Worm (Caenorhabditis elegans): ENCODE measurements around the gene abts-3.

DNA sequence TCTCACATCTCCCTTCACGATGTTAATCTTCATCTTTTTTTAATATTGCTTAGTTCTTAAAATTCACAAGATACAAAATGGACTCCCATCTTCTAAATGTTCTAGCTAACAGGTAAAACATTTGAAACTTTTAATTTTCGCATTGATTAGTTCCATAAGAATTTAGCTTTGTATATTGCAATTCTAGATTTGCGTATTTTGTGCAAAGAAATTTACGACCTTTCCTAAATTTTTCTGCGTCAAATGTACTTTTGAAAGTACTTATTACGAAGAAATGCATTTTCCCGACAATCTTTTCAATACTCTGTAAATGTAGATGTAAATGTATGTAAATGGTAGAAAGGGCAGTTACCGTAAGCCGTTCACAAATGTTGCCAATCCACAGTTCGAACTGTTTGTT is 28.7 kb upstream of the abts-3 start:
- TF ChIP-seq elt-3 (tag; optimal IDR thresholded peaks at IDR 0.05): no peak
- no peak for TF ChIP-seq mab-5 (tag; optimal IDR thresholded peaks at IDR 0.05)
- TF ChIP-seq nhr-12 (tag; optimal IDR thresholded peaks at IDR 0.05): no peak
- no peak for TF ChIP-seq ztf-11 (tag; optimal IDR thresholded peaks at IDR 0.05)
- no peak for TF ChIP-seq unc-120 (tag; optimal IDR thresholded peaks at IDR 0.05; ENCODE audit: poor library complexity, severe bottlenecking)
- TF ChIP-seq snpc-4 (tag; optimal IDR thresholded peaks at IDR 0.05): no peak
- TF ChIP-seq nhr-76 (tag; optimal IDR thresholded peaks at IDR 0.05): no peak
